Fruit fly (Drosophila melanogaster) whole organism, embryonic: ENCODE results near the gene siz.

Source experiments
- Aef1 ChIP-seq: fragments of 200-800 bp; sonication (Bioruptor generic); IDR thresholded peaks from 3 replicates; pipeline ENCODE4 v1.3.6; 2022; ENCODE audit warnings: missing biosample characterization, missing genetic modification characterization
- Atf6 ChIP-seq: fragments of 200-800 bp; sonication (Bioruptor generic); IDR thresholded peaks from 2 replicates; pipeline ENCODE4 v1.3.6; 2022; ENCODE audit warnings: missing biosample characterization, missing genetic modification characterization
- Blimp-1 ChIP-seq: fragments of 200-800 bp; sonication (Bioruptor generic); optimal IDR thresholded peaks from 3 replicates; lab custom pipeline; 2018; ENCODE audit warnings: missing biosample characterization, missing genetic modification characterization, mild to moderate bottlenecking, moderate library complexity, missing genetic modification reagents
- CG10462 ChIP-seq: fragments of 200-800 bp; sonication (Bioruptor generic); optimal IDR thresholded peaks from 2 replicates; lab custom pipeline; 2016; ENCODE audit warnings: missing biosample characterization, missing genetic modification characterization
- CG12155 ChIP-seq: fragments of 200-800 bp; sonication (Bioruptor generic); optimal IDR thresholded peaks from 3 replicates; lab custom pipeline; 2016; ENCODE audit warnings: missing biosample characterization, missing genetic modification characterization
- CG15696 ChIP-seq: fragments of 200-800 bp; sonication (Bioruptor generic); optimal IDR thresholded peaks from 2 replicates; lab custom pipeline; 2019; ENCODE audit warnings: missing biosample characterization, mild to moderate bottlenecking, missing genetic modification characterization, moderate library complexity
- CG4424 ChIP-seq: fragments of 200-800 bp; sonication (Bioruptor generic); optimal IDR thresholded peaks from 3 replicates; lab custom pipeline; 2016; ENCODE audit warnings: missing biosample characterization, missing genetic modification characterization
- CG7963 ChIP-seq: fragments of 200-800 bp; sonication (Bioruptor generic); IDR thresholded peaks from 3 replicates; pipeline ENCODE4 v1.3.6; 2022; ENCODE audit warnings: missing biosample characterization, missing genetic modification characterization; ENCODE audit not compliant: partially characterized antibody
- CoRest ChIP-seq: fragments of 200-800 bp; sonication (Bioruptor generic); optimal IDR thresholded peaks from 3 replicates; lab custom pipeline; 2018; ENCODE audit warnings: missing biosample characterization, mild to moderate bottlenecking, missing genetic modification characterization, moderate library complexity
- Jarid2 ChIP-seq: fragments of 200-800 bp; sonication (Bioruptor generic); optimal IDR thresholded peaks from 3 replicates; lab custom pipeline; 2017; ENCODE audit warnings: mild to moderate bottlenecking, missing biosample characterization, missing genetic modification reagents, missing genetic modification characterization
- NK7.1 ChIP-seq: fragments of 200-800 bp; sonication (Bioruptor generic); optimal IDR thresholded peaks from 3 replicates; lab custom pipeline; 2016; ENCODE audit warnings: missing biosample characterization, missing genetic modification characterization
- Neu2 ChIP-seq: fragments of 200-800 bp; sonication (Bioruptor generic); optimal IDR thresholded peaks from 3 replicates; lab custom pipeline; 2016; ENCODE audit warnings: missing biosample characterization, missing genetic modification characterization, borderline replicate concordance
- Nf-YA ChIP-seq: fragments of 200-800 bp; sonication (Bioruptor generic); IDR thresholded peaks from 2 replicates; pipeline ENCODE4 v1.3.6; 2022; ENCODE audit warnings: missing biosample characterization, missing genetic modification characterization
- Stat92E ChIP-seq, 3 experiments: fragments of >200 bp in 2 of 3; fragments of 200-800 bp in 1 of 3; sonication (Bioruptor generic) in 1 of 3; optimal IDR thresholded peaks; 2 replicates each; lab custom pipeline; 2017 to 2019; ENCODE audit warnings: missing biosample characterization in 3 of 3, missing genetic modification characterization in 3 of 3, mild to moderate bottlenecking in 1 of 3, moderate library complexity in 1 of 3
- Trl ChIP-seq, 3 experiments: fragments of >200 bp in 2 of 3; fragments of 200-800 bp in 1 of 3; sonication (Bioruptor generic) in 1 of 3; optimal IDR thresholded peaks; 2 replicates in 1 of 3; 3 replicates in 2 of 3; lab custom pipeline; 2016 to 2017; ENCODE audit warnings: missing biosample characterization in 1 of 3, missing genetic modification characterization in 1 of 3
- aop ChIP-seq: fragments of 200-800 bp; sonication (Bioruptor generic); IDR thresholded peaks from 2 replicates; pipeline ENCODE4 v1.3.6; 2022; ENCODE audit warnings: missing biosample characterization, missing genetic modification characterization
- ase ChIP-seq: fragments of 200-800 bp; sonication (Bioruptor generic); IDR thresholded peaks from 3 replicates; pipeline ENCODE4 v1.3.6; 2022; ENCODE audit warnings: missing biosample characterization, missing genetic modification characterization
- cg ChIP-seq: fragments of 200-800 bp; sonication (Bioruptor generic); optimal IDR thresholded peaks from 3 replicates; lab custom pipeline; 2019; ENCODE audit warnings: missing biosample characterization, mild to moderate bottlenecking, missing genetic modification characterization, moderate library complexity
- chinmo ChIP-seq: fragments of 200-800 bp; sonication (Bioruptor generic); IDR thresholded peaks from 4 replicates; pipeline ENCODE4 v1.3.6; 2022; ENCODE audit warnings: missing biosample characterization, missing genetic modification characterization; ENCODE audit not compliant: partially characterized antibody
- chn ChIP-seq: fragments of 200-800 bp; sonication (Bioruptor generic); optimal IDR thresholded peaks from 2 replicates; lab custom pipeline; 2016; ENCODE audit warnings: missing biosample characterization, missing genetic modification characterization
- crol ChIP-seq: fragments of 200-800 bp; sonication (Bioruptor generic); IDR thresholded peaks from 2 replicates; pipeline ENCODE4 v1.3.6; 2022; ENCODE audit warnings: missing biosample characterization, missing genetic modification characterization
- disco-r ChIP-seq: fragments of 200-800 bp; sonication (Bioruptor generic); optimal IDR thresholded peaks from 2 replicates; lab custom pipeline; 2016; ENCODE audit warnings: missing biosample characterization, missing genetic modification characterization
- dpn ChIP-seq, 2 experiments: fragments of 200-800 bp; sonication (Bioruptor generic); optimal IDR thresholded peaks; 3 replicates each; lab custom pipeline; 2016; ENCODE audit warnings: missing biosample characterization in 2 of 2, missing genetic modification characterization in 2 of 2
- ems ChIP-seq: fragments of 200-800 bp; sonication (Bioruptor generic); optimal IDR thresholded peaks from 3 replicates; lab custom pipeline; 2016; ENCODE audit warnings: missing biosample characterization, missing genetic modification characterization
- esg ChIP-seq: fragments of 200-800 bp; sonication (Bioruptor generic); conservative IDR thresholded peaks from 2 replicates; pipeline ENCODE4 v1.3.6; 2022; ENCODE audit warnings: missing biosample characterization, missing genetic modification characterization
- ftz-f1 ChIP-seq: fragments of 200-800 bp; sonication (Bioruptor generic); optimal IDR thresholded peaks from 2 replicates; lab custom pipeline; 2016; ENCODE audit warnings: missing biosample characterization, missing genetic modification characterization
- grau ChIP-seq: fragments of 200-800 bp; optimal IDR thresholded peaks from 3 replicates; lab custom pipeline; 2019; ENCODE audit warnings: missing biosample characterization, mild to moderate bottlenecking, missing genetic modification characterization, moderate library complexity
- h ChIP-seq: fragments of >200 bp; optimal IDR thresholded peaks from 2 replicates; lab custom pipeline; 2017
- jumu ChIP-seq: fragments of 200-800 bp; sonication (Bioruptor generic); optimal IDR thresholded peaks from 3 replicates; lab custom pipeline; 2016; ENCODE audit warnings: missing biosample characterization, missing genetic modification characterization
- kni ChIP-seq: fragments of 200-800 bp; sonication (Bioruptor generic); optimal IDR thresholded peaks from 3 replicates; lab custom pipeline; 2017; ENCODE audit warnings: mild to moderate bottlenecking, missing biosample characterization, missing genetic modification reagents, missing genetic modification characterization
- nerfin-1 ChIP-seq: fragments of 200-800 bp; sonication (Bioruptor generic); optimal IDR thresholded peaks from 3 replicates; lab custom pipeline; 2019; ENCODE audit warnings: missing biosample characterization, mild to moderate bottlenecking, missing genetic modification characterization, moderate library complexity
- nom ChIP-seq: fragments of 200-800 bp; sonication (Bioruptor generic); optimal IDR thresholded peaks from 2 replicates; lab custom pipeline; 2017; ENCODE audit warnings: missing biosample characterization, missing genetic modification characterization, mild to moderate bottlenecking, moderate library complexity, missing genetic modification reagents
- pnt ChIP-seq: fragments of 200-800 bp; sonication (Bioruptor generic); optimal IDR thresholded peaks from 3 replicates; lab custom pipeline; 2016; ENCODE audit warnings: missing biosample characterization, missing genetic modification characterization
- psq ChIP-seq: fragments of 200-800 bp; sonication (Bioruptor generic); optimal IDR thresholded peaks from 2 replicates; lab custom pipeline; 2017; ENCODE audit warnings: missing biosample characterization, missing genetic modification characterization
- rib ChIP-seq: fragments of 200-800 bp; sonication (Bioruptor generic); IDR thresholded peaks from 2 replicates; pipeline ENCODE4 v1.3.6; 2022; ENCODE audit warnings: missing biosample characterization, missing genetic modification characterization
- scrt ChIP-seq: fragments of 200-800 bp; sonication (Bioruptor generic); optimal IDR thresholded peaks from 2 replicates; lab custom pipeline; 2018; ENCODE audit warnings: missing biosample characterization, mild to moderate bottlenecking, missing genetic modification characterization, moderate library complexity
- sqz ChIP-seq: fragments of 200-800 bp; sonication (Bioruptor generic); optimal IDR thresholded peaks from 3 replicates; lab custom pipeline; 2018; ENCODE audit warnings: missing biosample characterization, mild to moderate bottlenecking, missing genetic modification characterization
- trem ChIP-seq: fragments of 200-800 bp; optimal IDR thresholded peaks from 3 replicates; lab custom pipeline; 2019; ENCODE audit warnings: missing biosample characterization, mild to moderate bottlenecking, missing genetic modification characterization, moderate library complexity
- ttk ChIP-seq: fragments of 200-800 bp; sonication (Bioruptor generic); IDR thresholded peaks from 2 replicates; pipeline ENCODE4 v2.1.2; 2022; ENCODE audit warnings: missing biosample characterization, missing genetic modification characterization

Gene siz

dm6 chr3L:21011689-21012088 is 22.6 kb upstream of the siz start:
- TF ChIP-seq Blimp-1 (GFP tag; lab: Kevin White, UChicago): no peak
- TF ChIP-seq cg (GFP tag; lab: Kevin White, UChicago): peak; percentile 68
- TF ChIP-seq Trl (optimal IDR thresholded peaks at IDR 0.05; lab: Kevin White, UChicago): peak in 1 of 2 experiments; percentile 16
- TF ChIP-seq Trl (GFP tag; optimal IDR thresholded peaks at IDR 0.05; lab: Kevin White, UChicago): no peak
- no peak for TF ChIP-seq trem (tag; lab: Kevin White, UChicago)
- 0 out of 4 replicates have a peak, but pooled peaks have one; percentile 42 for TF ChIP-seq chinmo (GFP tag; lab: Robert Waterston, UW)
- TF ChIP-seq ftz-f1 (GFP tag; lab: Kevin White, UChicago): peak; percentile 52

- TF ChIP-seq esg (GFP tag; lab: Robert Waterston, UW): no peak
- no peak for TF ChIP-seq disco-r
- peak; percentile 17 for TF ChIP-seq psq (GFP tag; lab: Kevin White, UChicago)
- no peak for TF ChIP-seq ase
- no peak for TF ChIP-seq nerfin-1 (tag; lab: Kevin White, UChicago)
- TF ChIP-seq ttk (GFP tag; lab: Robert Waterston, UW): peak; percentile 36; the same call in 1 of the 2 replicates
- TF ChIP-seq ems (GFP tag; lab: Kevin White, UChicago): no peak
- TF ChIP-seq nom: peak; percentile 70
- no peak for TF ChIP-seq jumu (GFP tag; lab: Kevin White, UChicago)
- no peak for TF ChIP-seq chn (GFP tag; lab: Kevin White, UChicago)
- no peak for TF ChIP-seq CG12155 (GFP tag; lab: Kevin White, UChicago)
- no peak for TF ChIP-seq CG15696
- no peak for TF ChIP-seq Atf6 (GFP tag; lab: Robert Waterston, UW)
- peak; percentile 12 for TF ChIP-seq cg (GFP tag; lab: Kevin White, UChicago)
- TF ChIP-seq rib (GFP tag; lab: Robert Waterston, UW): 0 out of 2 replicates have a peak, but pooled peaks have one; percentile 36
- TF ChIP-seq sqz (GFP tag; lab: Kevin White, UChicago): peak; percentile 59
- no peak for TF ChIP-seq CG7963 (GFP tag; lab: Robert Waterston, UW)
- no peak for TF ChIP-seq CG10462 (GFP tag; lab: Kevin White, UChicago)
- TF ChIP-seq scrt (GFP tag; lab: Kevin White, UChicago): no peak
- no peak for TF ChIP-seq Jarid2
- peak; percentile 87 for TF ChIP-seq crol (GFP tag; lab: Robert Waterston, UW)
- no peak for TF ChIP-seq grau (tag; lab: Kevin White, UChicago)
- TF ChIP-seq pnt (GFP tag; lab: Kevin White, UChicago): no peak
- TF ChIP-seq h (lab: Kevin White, UChicago): no peak
- no peak for TF ChIP-seq Aef1 (GFP tag; lab: Robert Waterston, UW)
- no peak for TF ChIP-seq dpn (GFP tag; optimal IDR thresholded peaks at IDR 0.05; lab: Kevin White, UChicago)
- no peak for TF ChIP-seq NK7.1 (GFP tag; lab: Kevin White, UChicago)
- TF ChIP-seq aop (GFP tag; lab: Robert Waterston, UW): no peak
- TF ChIP-seq kni (GFP tag; lab: Kevin White, UChicago): peak; percentile 8
- no peak for TF ChIP-seq Neu2 (GFP tag; lab: Kevin White, UChicago)
- no peak for TF ChIP-seq Nf-YA (GFP tag; lab: Robert Waterston, UW)
- TF ChIP-seq CoRest: no peak
- TF ChIP-seq Stat92E (GFP tag; optimal IDR thresholded peaks at IDR 0.05; lab: Kevin White, UChicago): peak in 1 of 3 experiments; percentile 5
- TF ChIP-seq CG4424 (GFP tag; lab: Kevin White, UChicago): no peak
These were observed 20.9 kb upstream of the siz start for dm6 chr3L:21013465-21013864.
